Worm (Caenorhabditis elegans) whole organism, early embryonic: ENCODE measurements around the gene Y38H6C.23.

Experiments used
- F13C5.2 ChIP-seq: sonication (generic microtip); optimal IDR thresholded peaks from 2 replicates; lab custom pipeline; 2017; ENCODE audit warnings: mild to moderate bottlenecking, missing genetic modification characterization, inconsistent platforms, missing compliant biosample characterization
- ama-1 ChIP-seq: fragments of 150-350 bp; optimal IDR thresholded peaks from 2 replicates; lab custom pipeline; 2014
- ets-7 ChIP-seq: sonication (generic microtip); optimal IDR thresholded peaks from 2 replicates; lab custom pipeline; 2016; ENCODE audit warnings: missing genotype, missing genetic modification characterization, missing compliant biosample characterization

ce11 chrV:20579534-20579933 is 23.4 kb upstream of the Y38H6C.23 start, which contains the start of gene F26F2.8:
- TF ChIP-seq F13C5.2 (tag; lab: Kevin White, UChicago), result no peak
- TF ChIP-seq ets-7 (tag; lab: Kevin White, UChicago), result no peak
- no peak for TF ChIP-seq ama-1
